Worm (Caenorhabditis elegans): ENCODE results near the gene T26C12.3.

- TF ChIP-seq pha-4 (tag; optimal IDR thresholded peaks at IDR 0.05): no peak
- TF ChIP-seq drap-1 (GFP tag; optimal IDR thresholded peaks at IDR 0.05): no peak
- TF ChIP-seq ces-1 (GFP tag; optimal IDR thresholded peaks at IDR 0.05): no peak
- TF ChIP-seq nhr-76 (tag; optimal IDR thresholded peaks at IDR 0.05): no peak
- no peak for TF ChIP-seq nhr-237 (tag; optimal IDR thresholded peaks at IDR 0.05)
- no peak for TF ChIP-seq ceh-39 (tag; optimal IDR thresholded peaks at IDR 0.05)
- no peak for TF ChIP-seq ztf-11 (tag; optimal IDR thresholded peaks at IDR 0.05)
- TF ChIP-seq unc-62 (GFP tag; optimal IDR thresholded peaks at IDR 0.05): no peak
- TF ChIP-seq elt-3 (tag; optimal IDR thresholded peaks at IDR 0.05): no peak
- TF ChIP-seq unc-39 (tag; optimal IDR thresholded peaks at IDR 0.05): no peak
Observed at ce11 chrIV:3267581-3267980, 5.6 kb downstream of the T26C12.3 start, which contains the start of gene clec-173.

Data from whole organism, mixed stage, embryonic.